Fruit fly (Drosophila melanogaster): ENCODE measurements around the gene CG46320.

DNA sequence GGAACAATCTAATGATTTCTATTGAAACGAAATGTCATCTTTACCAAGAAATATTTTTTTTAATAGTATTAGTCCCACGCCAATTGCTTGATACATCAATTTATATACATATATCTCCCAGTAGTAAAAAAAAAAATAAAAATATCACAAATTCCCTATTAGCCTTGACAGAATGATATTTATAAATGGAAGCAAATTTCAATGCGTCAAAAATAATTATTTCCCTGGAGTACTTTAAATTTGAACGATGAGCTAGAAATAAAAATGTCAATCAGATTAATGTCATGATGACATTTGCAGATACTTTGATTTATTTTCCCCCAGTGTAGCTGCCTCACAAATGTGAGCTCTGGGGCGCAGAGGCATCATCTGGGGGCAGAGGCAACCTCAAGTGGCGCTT is 49.1 kb downstream of the CG46320 start, which contains the start of gene CG44521:
- no peak for TF ChIP-seq psq (optimal IDR thresholded peaks at IDR 0.05)
- no peak for TF ChIP-seq Sin3A (optimal IDR thresholded peaks at IDR 0.05)
- TF ChIP-seq insv (optimal IDR thresholded peaks at IDR 0.05): no peak
- no peak for TF ChIP-seq ttk (optimal IDR thresholded peaks at IDR 0.05)
- TF ChIP-seq h (optimal IDR thresholded peaks at IDR 0.05): no peak
- no peak for TF ChIP-seq Myc (optimal IDR thresholded peaks at IDR 0.05)
